Fruit fly (Drosophila melanogaster) whole organism, embryonic: ENCODE measurements around the gene Hsp60B.
A peak's percentile ranks its signal among the peaks of the same experiment; 100 is the strongest.

ENCODE experiments used
- B-H1 ChIP-seq: fragments of 200-800 bp; sonication (Bioruptor generic); IDR thresholded peaks from 3 replicates; pipeline ENCODE4 v1.3.6; 2022; ENCODE audit warnings: missing biosample characterization, missing genetic modification characterization
- Bteb2 ChIP-seq: fragments of 200-800 bp; sonication (Bioruptor generic); optimal IDR thresholded peaks from 2 replicates; lab custom pipeline; 2016; ENCODE audit warnings: missing biosample characterization, missing genetic modification characterization
- CG10366 ChIP-seq: fragments of 200-800 bp; sonication (Bioruptor generic); IDR thresholded peaks from 2 replicates; pipeline ENCODE4 v1.3.6; 2022; ENCODE audit warnings: missing biosample characterization, missing genetic modification characterization
- CG10654 ChIP-seq: fragments of 200-800 bp; sonication (Bioruptor generic); optimal IDR thresholded peaks from 2 replicates; lab custom pipeline; 2016; ENCODE audit warnings: missing biosample characterization, missing genetic modification characterization
- CG10959 ChIP-seq: fragments of 200-800 bp; sonication (Bioruptor generic); IDR thresholded peaks from 2 replicates; pipeline ENCODE4 v1.3.6; 2022; ENCODE audit warnings: missing biosample characterization, missing genetic modification characterization
- CG13894 ChIP-seq: fragments of 200-800 bp; sonication (Bioruptor generic); optimal IDR thresholded peaks from 3 replicates; lab custom pipeline; 2018; ENCODE audit warnings: missing biosample characterization, mild to moderate bottlenecking, missing genetic modification characterization, moderate library complexity
- CG15696 ChIP-seq: fragments of 200-800 bp; sonication (Bioruptor generic); optimal IDR thresholded peaks from 2 replicates; lab custom pipeline; 2019; ENCODE audit warnings: missing biosample characterization, mild to moderate bottlenecking, missing genetic modification characterization, moderate library complexity
- CG17612 ChIP-seq: fragments of 200-800 bp; sonication (Bioruptor generic); IDR thresholded peaks from 2 replicates; pipeline ENCODE4 v1.3.6; 2022; ENCODE audit warnings: missing biosample characterization, missing genetic modification characterization
- CG17829 ChIP-seq: fragments of 200-800 bp; optimal IDR thresholded peaks from 2 replicates; lab custom pipeline; 2019; ENCODE audit warnings: missing biosample characterization, mild to moderate bottlenecking, missing genetic modification characterization, moderate library complexity
- CG32532 ChIP-seq: fragments of 200-800 bp; sonication (Bioruptor generic); IDR thresholded peaks from 2 replicates; pipeline ENCODE4 v1.3.6; 2022; ENCODE audit warnings: missing biosample characterization, missing genetic modification characterization
- CG3838 ChIP-seq: fragments of 200-800 bp; sonication (Bioruptor generic); optimal IDR thresholded peaks from 3 replicates; lab custom pipeline; 2016; ENCODE audit warnings: missing biosample characterization, missing genetic modification characterization
- CG6813 ChIP-seq: fragments of 200-800 bp; sonication (Bioruptor generic); optimal IDR thresholded peaks from 2 replicates; lab custom pipeline; 2017; ENCODE audit warnings: missing biosample characterization, missing genetic modification characterization, mild to moderate bottlenecking, moderate library complexity, missing genetic modification reagents
- CG7357 ChIP-seq: fragments of 200-800 bp; sonication (Bioruptor generic); IDR thresholded peaks from 3 replicates; pipeline ENCODE4 v1.3.6; 2022; ENCODE audit warnings: missing biosample characterization, missing genetic modification characterization
- CG7745 ChIP-seq: fragments of 200-800 bp; sonication (Bioruptor generic); optimal IDR thresholded peaks from 2 replicates; lab custom pipeline; 2018; ENCODE audit warnings: missing biosample characterization, mild to moderate bottlenecking, missing genetic modification characterization, moderate library complexity
- CG9797 ChIP-seq: fragments of 200-800 bp; sonication (Bioruptor generic); optimal IDR thresholded peaks from 3 replicates; lab custom pipeline; 2018; ENCODE audit warnings: missing biosample characterization, mild to moderate bottlenecking, missing genetic modification characterization
- Camta ChIP-seq: fragments of 200-800 bp; sonication (Bioruptor generic); optimal IDR thresholded peaks from 2 replicates; lab custom pipeline; 2016; ENCODE audit warnings: missing biosample characterization, missing genetic modification characterization
- E2f1 ChIP-seq: fragments of 200-800 bp; sonication (Bioruptor generic); IDR thresholded peaks from 2 replicates; pipeline ENCODE4 v1.3.6; 2022; ENCODE audit warnings: missing biosample characterization, missing genetic modification characterization
- Gsc ChIP-seq: fragments of 200-800 bp; sonication (Bioruptor generic); IDR thresholded peaks from 2 replicates; pipeline ENCODE4 v1.3.6; 2022; ENCODE audit warnings: missing biosample characterization, missing genetic modification characterization
- HLH54F ChIP-seq: fragments of 200-800 bp; sonication (Bioruptor generic); optimal IDR thresholded peaks from 3 replicates; lab custom pipeline; 2016; ENCODE audit warnings: missing biosample characterization, missing genetic modification characterization
- Hsf ChIP-seq: fragments of 200-800 bp; sonication (Bioruptor generic); optimal IDR thresholded peaks from 3 replicates; lab custom pipeline; 2016; ENCODE audit warnings: missing biosample characterization, missing genetic modification characterization
- MTF-1 ChIP-seq: fragments of 200-800 bp; sonication (Bioruptor generic); optimal IDR thresholded peaks from 2 replicates; lab custom pipeline; 2018; ENCODE audit warnings: missing biosample characterization, mild to moderate bottlenecking, missing genetic modification characterization, borderline replicate concordance
- Mad ChIP-seq: fragments of 200-800 bp; sonication (Bioruptor generic); optimal IDR thresholded peaks from 2 replicates; lab custom pipeline; 2016; ENCODE audit warnings: missing biosample characterization, missing genetic modification characterization
- Meics ChIP-seq: fragments of 200-800 bp; sonication (Bioruptor generic); optimal IDR thresholded peaks from 2 replicates; lab custom pipeline; 2017; ENCODE audit warnings: missing biosample characterization, mild to moderate bottlenecking, missing genetic modification characterization
- Mrtf ChIP-seq: fragments of 200-800 bp; sonication (Bioruptor generic); IDR thresholded peaks from 3 replicates; pipeline ENCODE4 v1.3.6; 2022; ENCODE audit warnings: missing biosample characterization, missing genetic modification characterization
- Nf-YA ChIP-seq: fragments of 200-800 bp; sonication (Bioruptor generic); IDR thresholded peaks from 2 replicates; pipeline ENCODE4 v1.3.6; 2022; ENCODE audit warnings: missing biosample characterization, missing genetic modification characterization
- Nf-YB ChIP-seq: fragments of 200-800 bp; sonication (Bioruptor generic); optimal IDR thresholded peaks from 3 replicates; lab custom pipeline; 2019; ENCODE audit warnings: missing biosample characterization, mild to moderate bottlenecking, missing genetic modification characterization, moderate library complexity
- Oaz ChIP-seq: fragments of 200-800 bp; sonication (Bioruptor generic); IDR thresholded peaks from 2 replicates; pipeline ENCODE4 v1.3.6; 2022; ENCODE audit warnings: missing biosample characterization, missing genetic modification characterization
- Oli ChIP-seq: fragments of 200-800 bp; sonication (Bioruptor generic); optimal IDR thresholded peaks from 2 replicates; lab custom pipeline; 2018; ENCODE audit warnings: missing biosample characterization, mild to moderate bottlenecking, missing genetic modification characterization, moderate library complexity
- Ptx1 ChIP-seq: fragments of 200-800 bp; sonication (Bioruptor generic); IDR thresholded peaks from 2 replicates; pipeline ENCODE4 v1.3.6; 2022; ENCODE audit warnings: missing biosample characterization, missing genetic modification characterization
- Sox102F ChIP-seq: fragments of 200-800 bp; sonication (Bioruptor generic); optimal IDR thresholded peaks from 2 replicates; lab custom pipeline; 2018; ENCODE audit warnings: missing biosample characterization, mild to moderate bottlenecking, missing genetic modification characterization, moderate library complexity
- ara ChIP-seq: fragments of 200-800 bp; sonication (Bioruptor generic); IDR thresholded peaks from 2 replicates; pipeline ENCODE4 v1.3.6; 2022; ENCODE audit warnings: missing biosample characterization, missing genetic modification characterization
- bigmax ChIP-seq: fragments of 200-800 bp; sonication (Bioruptor generic); optimal IDR thresholded peaks from 2 replicates; lab custom pipeline; 2018; ENCODE audit warnings: missing biosample characterization, mild to moderate bottlenecking, missing genetic modification characterization
- ems ChIP-seq: fragments of 200-800 bp; sonication (Bioruptor generic); optimal IDR thresholded peaks from 3 replicates; lab custom pipeline; 2016; ENCODE audit warnings: missing biosample characterization, missing genetic modification characterization
- fd96Cb ChIP-seq: fragments of 200-800 bp; sonication (Bioruptor generic); optimal IDR thresholded peaks from 2 replicates; lab custom pipeline; 2018; ENCODE audit warnings: missing biosample characterization, mild to moderate bottlenecking, missing genetic modification characterization, moderate library complexity
- ftz-f1 ChIP-seq: fragments of 200-800 bp; sonication (Bioruptor generic); optimal IDR thresholded peaks from 2 replicates; lab custom pipeline; 2016; ENCODE audit warnings: missing biosample characterization, missing genetic modification characterization
- grn ChIP-seq: fragments of 200-800 bp; sonication (Bioruptor generic); optimal IDR thresholded peaks from 3 replicates; lab custom pipeline; 2017; ENCODE audit warnings: missing biosample characterization, missing genetic modification characterization
- gsb-n ChIP-seq: fragments of 200-800 bp; sonication (Bioruptor generic); optimal IDR thresholded peaks from 3 replicates; lab custom pipeline; 2018; ENCODE audit warnings: missing biosample characterization, mild to moderate bottlenecking, missing genetic modification characterization
- hb ChIP-seq: fragments of 200-800 bp; sonication (Bioruptor generic); IDR thresholded peaks from 3 replicates; pipeline ENCODE4 v1.3.6; 2022; ENCODE audit warnings: missing biosample characterization, missing genetic modification characterization; ENCODE audit not compliant: partially characterized antibody
- hth ChIP-seq: fragments of >200 bp; optimal IDR thresholded peaks from 2 replicates; lab custom pipeline; 2017; ENCODE audit warnings: inconsistent platforms
- jumu ChIP-seq: fragments of 200-800 bp; sonication (Bioruptor generic); optimal IDR thresholded peaks from 3 replicates; lab custom pipeline; 2016; ENCODE audit warnings: missing biosample characterization, missing genetic modification characterization
- kah ChIP-seq: fragments of 200-800 bp; sonication (Bioruptor generic); optimal IDR thresholded peaks from 2 replicates; lab custom pipeline; 2018; ENCODE audit warnings: missing biosample characterization, mild to moderate bottlenecking, missing genetic modification characterization
- kni ChIP-seq: fragments of 200-800 bp; sonication (Bioruptor generic); optimal IDR thresholded peaks from 3 replicates; lab custom pipeline; 2017; ENCODE audit warnings: mild to moderate bottlenecking, missing biosample characterization, missing genetic modification reagents, missing genetic modification characterization
- mirr ChIP-seq: fragments of 200-800 bp; sonication (Bioruptor generic); optimal IDR thresholded peaks from 3 replicates; lab custom pipeline; 2018; ENCODE audit warnings: missing biosample characterization, mild to moderate bottlenecking, missing genetic modification characterization
- nerfin-2 ChIP-seq: fragments of 200-800 bp; sonication (Bioruptor generic); IDR thresholded peaks from 2 replicates; pipeline ENCODE4 v1.3.6; 2022; ENCODE audit warnings: missing biosample characterization, missing genetic modification characterization; ENCODE audit not compliant: partially characterized antibody
- oc ChIP-seq: fragments of 200-800 bp; sonication (Bioruptor generic); optimal IDR thresholded peaks from 2 replicates; lab custom pipeline; 2018; ENCODE audit warnings: missing biosample characterization, mild to moderate bottlenecking, missing genetic modification characterization, moderate library complexity
- odd ChIP-seq: fragments of 200-800 bp; sonication (Bioruptor generic); optimal IDR thresholded peaks from 2 replicates; lab custom pipeline; 2017; ENCODE audit warnings: missing biosample characterization, mild to moderate bottlenecking, missing genetic modification characterization
- onecut ChIP-seq: fragments of 200-800 bp; sonication (Bioruptor generic); IDR thresholded peaks from 2 replicates; pipeline ENCODE4 v1.3.6; 2022; ENCODE audit warnings: missing biosample characterization, missing genetic modification characterization
- pan ChIP-seq, 4 experiments: fragments of >200 bp in 3 of 4; fragments of 200-800 bp in 1 of 4; sonication (Bioruptor generic) in 1 of 4; optimal IDR thresholded peaks in 3 of 4; IDR thresholded peaks in 1 of 4; 2 replicates each; pipeline versions ENCODE4 v1.3.6 to Lab custom; 2017 to 2022; ENCODE audit warnings: missing biosample characterization in 2 of 4, missing genetic modification characterization in 2 of 4, mixed read lengths in 1 of 4
- seq ChIP-seq: fragments of 200-800 bp; sonication (Bioruptor generic); IDR thresholded peaks from 2 replicates; pipeline ENCODE4 v1.3.6; 2022; ENCODE audit warnings: missing biosample characterization, missing genetic modification characterization
- zen2 ChIP-seq: fragments of 200-800 bp; sonication (Bioruptor generic); IDR thresholded peaks from 3 replicates; pipeline ENCODE4 v1.3.6; 2022; ENCODE audit warnings: missing biosample characterization, missing genetic modification characterization; ENCODE audit not compliant: partially characterized antibody

The Hsp60B gene

dm6 chr2L:718280-718871 is 9.8 kb upstream of the Hsp60B start (continued):
- TF ChIP-seq zen2, result no peak
- TF ChIP-seq Mrtf (GFP tag; lab: Robert Waterston, UW), result 0 out of 3 replicates have a peak, but pooled peaks have one; percentile 6
- TF ChIP-seq MTF-1 (GFP tag; lab: Kevin White, UChicago), result no peak
- TF ChIP-seq hb, result no peak
- TF ChIP-seq Gsc (GFP tag; lab: Robert Waterston, UW), result no peak
- TF ChIP-seq jumu (GFP tag; lab: Kevin White, UChicago), result peak; percentile 46
- no peak for TF ChIP-seq Oaz (GFP tag; lab: Robert Waterston, UW)
- TF ChIP-seq Camta (GFP tag; lab: Kevin White, UChicago), result no peak
- TF ChIP-seq CG17829 (tag; lab: Kevin White, UChicago), result no peak
- TF ChIP-seq Sox102F (GFP tag; lab: Kevin White, UChicago), result peak; percentile 62
- TF ChIP-seq bigmax (GFP tag; lab: Kevin White, UChicago), result no peak
- TF ChIP-seq Ptx1, result 0 out of 2 replicates have a peak, but pooled peaks have one; percentile 22
- TF ChIP-seq Nf-YB, result no peak
- TF ChIP-seq nerfin-2 (GFP tag; lab: Robert Waterston, UW), result no peak
- TF ChIP-seq kni (GFP tag; lab: Kevin White, UChicago), result no peak
- TF ChIP-seq E2f1, result no peak
- no peak for TF ChIP-seq pan (optimal IDR thresholded peaks at IDR 0.05; lab: Kevin White, UChicago)
- TF ChIP-seq pan (GFP tag; optimal IDR thresholded peaks at IDR 0.05 in 1 of 2, IDR thresholded peaks at IDR 0.05 in 1 of 2), result peak in 1 of 2 experiments; percentile 49
- no peak for TF ChIP-seq oc (tag; lab: Kevin White, UChicago)
- TF ChIP-seq seq (GFP tag; lab: Robert Waterston, UW), result no peak
- TF ChIP-seq fd96Cb, result no peak
- no peak for TF ChIP-seq CG13894 (tag; lab: Kevin White, UChicago)
- peak; percentile 35 for TF ChIP-seq Meics (GFP tag; lab: Kevin White, UChicago)
- no peak for TF ChIP-seq CG3838 (GFP tag; lab: Kevin White, UChicago)
- TF ChIP-seq CG6813 (GFP tag; lab: Kevin White, UChicago), result no peak
- no peak for TF ChIP-seq CG10959 (GFP tag; lab: Robert Waterston, UW)
- no peak for TF ChIP-seq ems
- no peak for TF ChIP-seq kah
- no peak for TF ChIP-seq ara
- TF ChIP-seq CG17612, result no peak
- TF ChIP-seq hth, result no peak
- peak; percentile 27; the same call in 1 of the 2 replicates for TF ChIP-seq CG10366 (GFP tag; lab: Robert Waterston, UW)
- TF ChIP-seq gsb-n, result no peak
- peak; percentile 12 for TF ChIP-seq HLH54F (GFP tag; lab: Kevin White, UChicago)
- no peak for TF ChIP-seq CG7357
- no peak for TF ChIP-seq Mad
- no peak for TF ChIP-seq CG7745 (tag; lab: Kevin White, UChicago)
- no peak for TF ChIP-seq ftz-f1 (GFP tag; lab: Kevin White, UChicago)
- no peak for TF ChIP-seq CG9797 (GFP tag; lab: Kevin White, UChicago)
- no peak for TF ChIP-seq CG10654
- no peak for TF ChIP-seq Oli
- TF ChIP-seq grn (GFP tag; lab: Kevin White, UChicago), result no peak
- TF ChIP-seq Nf-YA (GFP tag; lab: Robert Waterston, UW), result no peak
- TF ChIP-seq mirr (GFP tag; lab: Kevin White, UChicago), result no peak
- TF ChIP-seq onecut (GFP tag; lab: Robert Waterston, UW), result no peak
- no peak for TF ChIP-seq B-H1 (GFP tag; lab: Robert Waterston, UW)
- TF ChIP-seq CG32532 (GFP tag; lab: Robert Waterston, UW), result peak; percentile 53; the same call in 1 of the 2 replicates
- no peak for TF ChIP-seq Bteb2 (GFP tag; lab: Kevin White, UChicago)
- no peak for TF ChIP-seq CG15696
- TF ChIP-seq odd (GFP tag; lab: Kevin White, UChicago), result no peak
- TF ChIP-seq Hsf (GFP tag; lab: Kevin White, UChicago), result peak; percentile 46
